Worm (Caenorhabditis elegans) whole organism, L4 larva: ENCODE results near the gene R07E5.6.

Experiments
- D1046.2 ChIP-seq: fragments of 200-800 bp; sonication (Bioruptor generic); IDR thresholded peaks from 2 replicates; pipeline ENCODE4 v1.3.6; 2022; ENCODE audit warnings: missing genetic modification characterization, missing compliant biosample characterization
- F49E8.2 ChIP-seq: sonication (generic microtip); optimal IDR thresholded peaks from 2 replicates; lab custom pipeline; 2016; ENCODE audit warnings: missing compliant biosample characterization, mild to moderate bottlenecking, missing genetic modification characterization, borderline replicate concordance
- R02D3.7 ChIP-seq: fragments of 150-350 bp; sonication (generic microtip); optimal IDR thresholded peaks from 3 replicates; lab custom pipeline; 2014; ENCODE audit warnings: missing biosample characterization, missing genetic modification characterization
- Y48G9A.11 ChIP-seq: fragments of 200-800 bp; sonication (Bioruptor generic); IDR thresholded peaks from 2 replicates; pipeline ENCODE4 v1.3.6; 2022; ENCODE audit warnings: missing genetic modification reagents, missing genetic modification characterization, missing compliant biosample characterization
- aha-1 ChIP-seq: fragments of 150-350 bp; peaks from one replicate; lab custom pipeline; 2014; ENCODE audit warnings: missing biosample characterization, missing genetic modification characterization
- ceh-28 ChIP-seq: fragments of 150-350 bp; optimal IDR thresholded peaks from 2 replicates; lab custom pipeline; 2014; ENCODE audit warnings: missing biosample characterization, missing genetic modification reagents, missing genetic modification characterization
- ceh-62 ChIP-seq: sonication (generic microtip); optimal IDR thresholded peaks from 2 replicates; lab custom pipeline; 2017; ENCODE audit warnings: missing biosample characterization, missing genetic modification characterization
- cey-2 ChIP-seq: sonication (generic microtip); optimal IDR thresholded peaks from 3 replicates; lab custom pipeline; 2017; ENCODE audit warnings: missing genetic modification characterization, mild to moderate bottlenecking, missing compliant biosample characterization, antibody characterized with exemption, borderline replicate concordance; ENCODE audit not compliant: insufficient read depth
- ctbp-1 ChIP-seq: fragments of 200-800 bp; sonication (Bioruptor generic); IDR thresholded peaks from 2 replicates; pipeline ENCODE4 v1.3.6; 2022; ENCODE audit warnings: missing genetic modification reagents, missing genetic modification characterization, missing compliant biosample characterization
- daf-16 ChIP-seq, 3 experiments: sonication (generic microtip); optimal IDR thresholded peaks; 2 replicates each; lab custom pipeline; 2016 to 2017; ENCODE audit warnings: missing genetic modification characterization in 3 of 3, missing genetic modification reagents in 3 of 3, mild to moderate bottlenecking in 2 of 3, missing compliant biosample characterization in 2 of 3, missing biosample characterization in 1 of 3, moderate library complexity in 1 of 3
- daf-19 ChIP-seq: fragments of 200-800 bp; sonication (Bioruptor generic); conservative IDR thresholded peaks from 2 replicates; pipeline ENCODE4 v1.3.6; 2022; ENCODE audit warnings: missing genetic modification characterization, missing compliant biosample characterization
- daf-8 ChIP-seq: fragments of 200-800 bp; sonication (Bioruptor generic); IDR thresholded peaks from 2 replicates; pipeline ENCODE4 v1.3.6; 2022; ENCODE audit warnings: missing genetic modification characterization, missing compliant biosample characterization
- dmd-6 ChIP-seq: fragments of 200-800 bp; sonication (Bioruptor generic); IDR thresholded peaks from 2 replicates; pipeline ENCODE4 v1.3.6; 2022; ENCODE audit warnings: missing genetic modification reagents, missing genetic modification characterization, missing compliant biosample characterization
- dmd-9 ChIP-seq: fragments of 200-800 bp; sonication (Bioruptor generic); IDR thresholded peaks from 2 replicates; pipeline ENCODE4 v1.3.6; 2022; ENCODE audit warnings: missing genetic modification reagents, missing genetic modification characterization, missing compliant biosample characterization
- duxl-1 ChIP-seq: sonication (generic microtip); optimal IDR thresholded peaks from 2 replicates; lab custom pipeline; 2016; ENCODE audit warnings: mild to moderate bottlenecking, missing genetic modification characterization, moderate library complexity, missing compliant biosample characterization; ENCODE audit not compliant: poor library complexity
- dve-1 ChIP-seq: sonication (generic microtip); optimal IDR thresholded peaks from 2 replicates; lab custom pipeline; 2017; ENCODE audit warnings: antibody characterized with exemption, mild to moderate bottlenecking, missing genetic modification characterization, missing compliant biosample characterization; ENCODE audit not compliant: insufficient read depth
- egl-27 ChIP-seq: sonication (generic microtip); optimal IDR thresholded peaks from 3 replicates; lab custom pipeline; 2017; ENCODE audit warnings: missing biosample characterization, missing genetic modification reagents, missing genetic modification characterization
- fkh-10 ChIP-seq: fragments of 150-350 bp; optimal IDR thresholded peaks from 2 replicates; lab custom pipeline; 2014; ENCODE audit warnings: missing biosample characterization, missing genetic modification reagents, missing genetic modification characterization
- gei-8 ChIP-seq: fragments of 200-800 bp; sonication (Bioruptor generic); optimal IDR thresholded peaks from 2 replicates; lab custom pipeline; 2018; ENCODE audit warnings: mild to moderate bottlenecking, missing genetic modification characterization, missing compliant biosample characterization
- hif-1 ChIP-seq, 2 experiments: sonication (generic microtip); optimal IDR thresholded peaks; 2 replicates each; lab custom pipeline; 2016 to 2017; ENCODE audit warnings: missing compliant biosample characterization in 2 of 2, missing genetic modification characterization in 2 of 2, missing genetic modification reagents in 2 of 2, missing genotype in 2 of 2, mild to moderate bottlenecking in 1 of 2
- lim-7 ChIP-seq: fragments of 200-800 bp; sonication (Bioruptor generic); IDR thresholded peaks from 2 replicates; pipeline ENCODE4 v1.3.6; 2022; ENCODE audit warnings: missing genetic modification characterization, missing compliant biosample characterization
- lin-13 ChIP-seq: fragments of 150-350 bp; optimal IDR thresholded peaks from 2 replicates; lab custom pipeline; 2014; ENCODE audit warnings: missing biosample characterization, missing genetic modification reagents, missing genetic modification characterization
- lin-29 ChIP-seq: fragments of 200-800 bp; sonication (Bioruptor generic); IDR thresholded peaks from 2 replicates; pipeline ENCODE4 v1.3.6; 2022; ENCODE audit warnings: missing genetic modification reagents, missing genetic modification characterization, missing compliant biosample characterization
- lin-39 ChIP-seq: fragments of 150-350 bp; optimal IDR thresholded peaks from 2 replicates; lab custom pipeline; 2014; ENCODE audit warnings: missing biosample characterization, missing genetic modification reagents, missing genetic modification characterization
- lsy-2 ChIP-seq, 2 experiments: fragments of 150-350 bp in 1 of 2; sonication (generic microtip) in 1 of 2; optimal IDR thresholded peaks; 2 replicates each; lab custom pipeline; 2014 to 2017; ENCODE audit warnings: missing biosample characterization in 2 of 2, missing genetic modification characterization in 2 of 2
- mep-1 ChIP-seq: fragments of 150-350 bp; sonication (generic microtip); optimal IDR thresholded peaks from 3 replicates; lab custom pipeline; 2014; ENCODE audit warnings: missing biosample characterization, missing genetic modification characterization
- nhr-10 ChIP-seq: fragments of 150-350 bp; optimal IDR thresholded peaks from 2 replicates; lab custom pipeline; 2014; ENCODE audit warnings: missing biosample characterization, missing genetic modification characterization
- nhr-102 ChIP-seq: sonication (generic microtip); optimal IDR thresholded peaks from 2 replicates; lab custom pipeline; 2016; ENCODE audit warnings: mild to moderate bottlenecking, missing genetic modification characterization, moderate library complexity, missing compliant biosample characterization
- nhr-11 ChIP-seq: fragments of 150-350 bp; optimal IDR thresholded peaks from 2 replicates; lab custom pipeline; 2014; ENCODE audit warnings: missing biosample characterization, missing genetic modification characterization
- nhr-25 ChIP-seq: sonication (generic microtip); optimal IDR thresholded peaks from 2 replicates; lab custom pipeline; 2017; ENCODE audit warnings: missing genetic modification characterization, mild to moderate bottlenecking, missing compliant biosample characterization, antibody characterized with exemption, moderate library complexity, borderline replicate concordance; ENCODE audit not compliant: insufficient read depth
- nhr-41 ChIP-seq: fragments of 200-800 bp; sonication (Bioruptor generic); IDR thresholded peaks from 2 replicates; pipeline ENCODE4 v1.3.6; 2022; ENCODE audit warnings: missing genetic modification reagents, missing genetic modification characterization, missing compliant biosample characterization
- pha-4 ChIP-seq, 2 experiments: fragments of 150-350 bp in 1 of 2; fragments of 200-800 bp in 1 of 2; sonication (Bioruptor generic) in 1 of 2; IDR thresholded peaks in 1 of 2; optimal IDR thresholded peaks in 1 of 2; 2 replicates each; pipeline versions ENCODE4 v1.3.6 to Lab custom; 2014 to 2022; ENCODE audit warnings: missing genetic modification characterization in 2 of 2, missing genetic modification reagents in 2 of 2, missing biosample characterization in 1 of 2, missing compliant biosample characterization in 1 of 2
- saeg-2 ChIP-seq: fragments of 200-800 bp; sonication (Bioruptor generic); IDR thresholded peaks from 2 replicates; pipeline ENCODE4 v1.3.6; 2022; ENCODE audit warnings: missing genetic modification reagents, missing genetic modification characterization, missing compliant biosample characterization
- sdz-12 ChIP-seq: fragments of 200-800 bp; sonication (Bioruptor generic); optimal IDR thresholded peaks from 2 replicates; lab custom pipeline; 2018; ENCODE audit warnings: mild to moderate bottlenecking, missing genetic modification characterization, missing compliant biosample characterization
- skn-1 ChIP-seq: fragments of 150-350 bp; optimal IDR thresholded peaks from 2 replicates; lab custom pipeline; 2014; ENCODE audit warnings: missing biosample characterization, missing genetic modification characterization
- snpc-4 ChIP-seq: fragments of 150-350 bp; optimal IDR thresholded peaks from 2 replicates; lab custom pipeline; 2014; ENCODE audit warnings: missing biosample characterization, missing genetic modification characterization
- unc-130 ChIP-seq: sonication (generic microtip); optimal IDR thresholded peaks from 2 replicates; lab custom pipeline; 2016; ENCODE audit warnings: missing genetic modification reagents, missing genetic modification characterization, missing compliant biosample characterization
- unc-62 ChIP-seq, 3 experiments: fragments of 150-350 bp in 1 of 3; sonication (generic microtip); optimal IDR thresholded peaks in 2 of 3; peaks in 1 of 3; 1 replicate in 1 of 3; 2 replicates in 2 of 3; lab custom pipeline; 2014 to 2017; ENCODE audit warnings: missing biosample characterization in 3 of 3, missing genetic modification characterization in 3 of 3, missing genetic modification reagents in 3 of 3, missing genotype in 1 of 3
- vab-7 ChIP-seq: fragments of 200-800 bp; sonication (Bioruptor generic); IDR thresholded peaks from 2 replicates; pipeline ENCODE4 v1.3.6; 2022; ENCODE audit warnings: missing genetic modification reagents, missing genetic modification characterization, missing compliant biosample characterization
- zfp-2 ChIP-seq: sonication (generic microtip); optimal IDR thresholded peaks from 2 replicates; lab custom pipeline; 2016; ENCODE audit warnings: mild to moderate bottlenecking, missing genetic modification characterization, missing compliant biosample characterization
- zfp-3 ChIP-seq: fragments of 200-800 bp; sonication (Bioruptor generic); conservative IDR thresholded peaks from 2 replicates; pipeline ENCODE4 v1.3.6; 2022; ENCODE audit warnings: missing genetic modification reagents, missing genetic modification characterization, missing compliant biosample characterization
- zip-2 ChIP-seq: fragments of 150-350 bp; optimal IDR thresholded peaks from 2 replicates; lab custom pipeline; 2014; ENCODE audit warnings: missing biosample characterization, missing genetic modification characterization
- ztf-11 ChIP-seq: fragments of 150-350 bp; optimal IDR thresholded peaks from 2 replicates; lab custom pipeline; 2014; ENCODE audit warnings: missing biosample characterization, missing genetic modification characterization

The R07E5.6 gene

ce11 chrIII:4428797-4429196, 30.2 kb downstream of the R07E5.6 start (continued):
- TF ChIP-seq dmd-6 (GFP tag; lab: Robert Waterston, UW) (peak; percentile 47), zfp-3 (0 out of 2 replicates have a peak, but pooled peaks have one; percentile 27), unc-130 (peak; percentile 34), unc-62 (GFP tag; optimal IDR thresholded peaks at IDR 0.05 in 1 of 2; lab: Kevin White, UChicago) (peak in 1 of 2 experiments; percentile 43), unc-62 (tag; optimal IDR thresholded peaks at IDR 0.05; lab: Kevin White, UChicago) (no peak), egl-27 (tag; lab: Kevin White, UChicago) (no peak), daf-8 (GFP tag; lab: Robert Waterston, UW) (no peak)
- TF ChIP-seq, all 104 proteins: peak for 31

- no peak for TF ChIP-seq vab-7
- TF ChIP-seq F49E8.2 (tag; lab: Kevin White, UChicago) = no peak
- no peak for TF ChIP-seq ceh-28 (tag; lab: Kevin White, UChicago)
- no peak for TF ChIP-seq nhr-102 (tag; lab: Kevin White, UChicago)
- TF ChIP-seq lim-7 (GFP tag; lab: Robert Waterston, UW) = no peak
- TF ChIP-seq mep-1 (tag; lab: Kevin White, UChicago) = no peak
- TF ChIP-seq unc-62 (GFP tag; optimal IDR thresholded peaks at IDR 0.05 in 1 of 2; lab: Kevin White, UChicago) = no peak
- no peak for TF ChIP-seq unc-62 (tag; optimal IDR thresholded peaks at IDR 0.05; lab: Kevin White, UChicago)
- no peak for TF ChIP-seq lin-13
- no peak for TF ChIP-seq D1046.2 (GFP tag; lab: Robert Waterston, UW)
- no peak for TF ChIP-seq lin-39
- no peak for TF ChIP-seq fkh-10
- no peak for TF ChIP-seq nhr-25 (tag; lab: Kevin White, UChicago)
- TF ChIP-seq daf-19 (GFP tag; lab: Robert Waterston, UW) = no peak
- TF ChIP-seq, all 104 proteins: peak for 0
Measured at ce11 chrIII:4429402-4429801, 30.8 kb downstream of the R07E5.6 start, which contains the start of gene C28A5.6. C28A5.6 (minus strand) TSS chrIII:4429502.

ce11 chrIII:4434294-4434781, 35.8 kb downstream of the R07E5.6 start, which contains the start of gene C28A5.1:
C28A5.1 (minus strand) TSS chrIII:4434344.
- no peak for TF ChIP-seq mep-1 (tag; lab: Kevin White, UChicago)
- peak; percentile 70 for TF ChIP-seq aha-1 (tag; lab: Kevin White, UChicago)
- TF ChIP-seq unc-130 = peak; percentile 79
- TF ChIP-seq lsy-2 (tag; optimal IDR thresholded peaks at IDR 0.05; lab: Kevin White, UChicago) = no peak
- no peak for TF ChIP-seq nhr-41 (GFP tag; lab: Robert Waterston, UW)
- TF ChIP-seq vab-7 = no peak
- no peak for TF ChIP-seq nhr-10 (tag; lab: Kevin White, UChicago)
- TF ChIP-seq zfp-2 (tag; lab: Kevin White, UChicago) = no peak
- no peak for TF ChIP-seq saeg-2 (GFP tag; lab: Robert Waterston, UW)
- no peak for TF ChIP-seq snpc-4 (tag; lab: Kevin White, UChicago)
- peak; percentile 30 for TF ChIP-seq F49E8.2 (tag; lab: Kevin White, UChicago)
- TF ChIP-seq ztf-11 (tag; lab: Kevin White, UChicago) = no peak
- no peak for TF ChIP-seq pha-4 (GFP tag; IDR thresholded peaks at IDR 0.05; lab: Robert Waterston, UW)
- TF ChIP-seq pha-4 (tag; optimal IDR thresholded peaks at IDR 0.05; lab: Kevin White, UChicago) = no peak
- TF ChIP-seq zip-2 (tag; lab: Kevin White, UChicago) = no peak
- TF ChIP-seq ceh-62 = no peak
- TF ChIP-seq nhr-11 (tag; lab: Kevin White, UChicago) = no peak
- no peak for TF ChIP-seq sdz-12 (GFP tag; lab: Kevin White, UChicago)
- TF ChIP-seq R02D3.7 = no peak
- no peak for TF ChIP-seq cey-2 (tag; lab: Kevin White, UChicago)
- TF ChIP-seq hif-1 (tag; optimal IDR thresholded peaks at IDR 0.05; lab: Kevin White, UChicago) = no peak
- TF ChIP-seq gei-8 (GFP tag; lab: Kevin White, UChicago) = no peak
- TF ChIP-seq daf-16 (GFP tag; optimal IDR thresholded peaks at IDR 0.05; lab: Kevin White, UChicago) = no peak
- no peak for TF ChIP-seq daf-16 (tag; optimal IDR thresholded peaks at IDR 0.05; lab: Kevin White, UChicago)
- TF ChIP-seq skn-1 = no peak
- TF ChIP-seq daf-19 (GFP tag; lab: Robert Waterston, UW) = 0 out of 2 replicates have a peak, but pooled peaks have one; percentile 10
- no peak for TF ChIP-seq dve-1 (tag; lab: Kevin White, UChicago)
- TF ChIP-seq duxl-1 (tag; lab: Kevin White, UChicago) = no peak
- TF ChIP-seq Y48G9A.11 (GFP tag; lab: Robert Waterston, UW) = peak; percentile 46; the same call in 1 of the 2 replicates
- no peak for TF ChIP-seq lim-7 (GFP tag; lab: Robert Waterston, UW)
- no peak for TF ChIP-seq lin-29 (GFP tag; lab: Robert Waterston, UW)
- TF ChIP-seq ctbp-1 (GFP tag; lab: Robert Waterston, UW) = no peak
- no peak for TF ChIP-seq ceh-28 (tag; lab: Kevin White, UChicago)
- 0 out of 2 replicates have a peak, but pooled peaks have one; percentile 6 for TF ChIP-seq dmd-9 (GFP tag; lab: Robert Waterston, UW)
